Worm (Caenorhabditis elegans) whole organism, L4 larva: Measurements from ENCODE around the gene hdl-1.

Source experiments
- D1046.2 ChIP-seq: fragments of 200-800 bp; sonication (Bioruptor generic); IDR thresholded peaks from 2 replicates; pipeline ENCODE4 v1.3.6; 2022; ENCODE audit warnings: missing genetic modification characterization, missing compliant biosample characterization
- F49E8.2 ChIP-seq: sonication (generic microtip); optimal IDR thresholded peaks from 2 replicates; lab custom pipeline; 2016; ENCODE audit warnings: missing compliant biosample characterization, mild to moderate bottlenecking, missing genetic modification characterization, borderline replicate concordance
- T20F7.1 ChIP-seq: fragments of 200-800 bp; sonication (Bioruptor generic); optimal IDR thresholded peaks from 2 replicates; lab custom pipeline; 2018; ENCODE audit warnings: mild to moderate bottlenecking, missing genetic modification characterization, missing compliant biosample characterization
- Y5F2A.4 ChIP-seq: fragments of 200-800 bp; sonication (Bioruptor generic); optimal IDR thresholded peaks from 2 replicates; lab custom pipeline; 2018; ENCODE audit warnings: mild to moderate bottlenecking, missing genetic modification characterization, missing compliant biosample characterization
- Y75B8A.6 ChIP-seq: fragments of 200-800 bp; sonication (Bioruptor generic); IDR thresholded peaks from 2 replicates; pipeline ENCODE4 v1.3.6; 2022; ENCODE audit warnings: missing genetic modification reagents, missing genetic modification characterization, missing compliant biosample characterization
- ZK337.2 ChIP-seq: fragments of 200-800 bp; sonication (Bioruptor generic); IDR thresholded peaks from 2 replicates; pipeline ENCODE4 v1.3.6; 2022; ENCODE audit warnings: missing genetic modification reagents, missing genetic modification characterization, missing compliant biosample characterization
- aha-1 ChIP-seq: fragments of 150-350 bp; peaks from one replicate; lab custom pipeline; 2014; ENCODE audit warnings: missing biosample characterization, missing genetic modification characterization
- aly-2 ChIP-seq: sonication (generic microtip); optimal IDR thresholded peaks from 2 replicates; lab custom pipeline; 2018; ENCODE audit warnings: missing biosample characterization, missing genetic modification characterization
- arid-1 ChIP-seq: fragments of 200-800 bp; sonication (Bioruptor generic); conservative IDR thresholded peaks from 2 replicates; pipeline ENCODE4 v1.3.6; 2022; ENCODE audit warnings: missing genetic modification reagents, missing genetic modification characterization, missing compliant biosample characterization
- ceh-44 ChIP-seq: fragments of 200-800 bp; sonication (Bioruptor generic); IDR thresholded peaks from 2 replicates; pipeline ENCODE4 v1.3.6; 2022; ENCODE audit warnings: missing genetic modification reagents, missing genetic modification characterization, missing compliant biosample characterization
- ctbp-1 ChIP-seq: fragments of 200-800 bp; sonication (Bioruptor generic); IDR thresholded peaks from 2 replicates; pipeline ENCODE4 v1.3.6; 2022; ENCODE audit warnings: missing genetic modification reagents, missing genetic modification characterization, missing compliant biosample characterization
- daf-16 ChIP-seq, 3 experiments: sonication (generic microtip); optimal IDR thresholded peaks; 2 replicates each; lab custom pipeline; 2016 to 2017; ENCODE audit warnings: missing genetic modification characterization in 3 of 3, missing genetic modification reagents in 3 of 3, mild to moderate bottlenecking in 2 of 3, missing compliant biosample characterization in 2 of 3, missing biosample characterization in 1 of 3, moderate library complexity in 1 of 3
- daf-8 ChIP-seq: fragments of 200-800 bp; sonication (Bioruptor generic); IDR thresholded peaks from 2 replicates; pipeline ENCODE4 v1.3.6; 2022; ENCODE audit warnings: missing genetic modification characterization, missing compliant biosample characterization
- dmd-6 ChIP-seq: fragments of 200-800 bp; sonication (Bioruptor generic); IDR thresholded peaks from 2 replicates; pipeline ENCODE4 v1.3.6; 2022; ENCODE audit warnings: missing genetic modification reagents, missing genetic modification characterization, missing compliant biosample characterization
- dve-1 ChIP-seq: sonication (generic microtip); optimal IDR thresholded peaks from 2 replicates; lab custom pipeline; 2017; ENCODE audit warnings: antibody characterized with exemption, mild to moderate bottlenecking, missing genetic modification characterization, missing compliant biosample characterization; ENCODE audit not compliant: insufficient read depth
- fkh-10 ChIP-seq: fragments of 150-350 bp; optimal IDR thresholded peaks from 2 replicates; lab custom pipeline; 2014; ENCODE audit warnings: missing biosample characterization, missing genetic modification reagents, missing genetic modification characterization
- hlh-11 ChIP-seq: fragments of 200-800 bp; sonication (Bioruptor generic); optimal IDR thresholded peaks from 2 replicates; lab custom pipeline; 2018; ENCODE audit warnings: mild to moderate bottlenecking, missing genetic modification characterization, missing compliant biosample characterization
- hlh-30 ChIP-seq: sonication (generic microtip); optimal IDR thresholded peaks from 2 replicates; lab custom pipeline; 2017; ENCODE audit warnings: antibody characterized with exemption, mild to moderate bottlenecking, missing genetic modification characterization, missing compliant biosample characterization; ENCODE audit not compliant: insufficient read depth
- hmg-1.1 ChIP-seq: fragments of 200-800 bp; sonication (Bioruptor generic); IDR thresholded peaks from 2 replicates; pipeline ENCODE4 v1.3.6; 2022; ENCODE audit warnings: missing genetic modification reagents, missing genetic modification characterization, missing compliant biosample characterization
- lin-13 ChIP-seq: fragments of 150-350 bp; optimal IDR thresholded peaks from 2 replicates; lab custom pipeline; 2014; ENCODE audit warnings: missing biosample characterization, missing genetic modification reagents, missing genetic modification characterization
- lin-29 ChIP-seq: fragments of 200-800 bp; sonication (Bioruptor generic); IDR thresholded peaks from 2 replicates; pipeline ENCODE4 v1.3.6; 2022; ENCODE audit warnings: missing genetic modification reagents, missing genetic modification characterization, missing compliant biosample characterization
- lin-39 ChIP-seq: fragments of 150-350 bp; optimal IDR thresholded peaks from 2 replicates; lab custom pipeline; 2014; ENCODE audit warnings: missing biosample characterization, missing genetic modification reagents, missing genetic modification characterization
- lir-3 ChIP-seq: sonication (generic microtip); optimal IDR thresholded peaks from 2 replicates; lab custom pipeline; 2016; ENCODE audit warnings: mild to moderate bottlenecking, missing genetic modification characterization, missing compliant biosample characterization
- lsy-2 ChIP-seq, 2 experiments: fragments of 150-350 bp in 1 of 2; sonication (generic microtip) in 1 of 2; optimal IDR thresholded peaks; 2 replicates each; lab custom pipeline; 2014 to 2017; ENCODE audit warnings: missing biosample characterization in 2 of 2, missing genetic modification characterization in 2 of 2
- madf-5 ChIP-seq, 2 experiments: fragments of 200-800 bp; sonication (Bioruptor generic); IDR thresholded peaks; 2 replicates each; pipeline ENCODE4 v1.3.6; 2022; ENCODE audit warnings: missing compliant biosample characterization in 2 of 2, missing genetic modification characterization in 2 of 2
- madf-9 ChIP-seq: fragments of 200-800 bp; sonication (Bioruptor generic); conservative IDR thresholded peaks from 2 replicates; pipeline ENCODE4 v1.3.6; 2022; ENCODE audit warnings: missing genetic modification reagents, missing genetic modification characterization, missing compliant biosample characterization
- mdt-29 ChIP-seq: fragments of 200-800 bp; sonication (Bioruptor generic); IDR thresholded peaks from 2 replicates; pipeline ENCODE4 v1.3.6; 2022; ENCODE audit warnings: missing genetic modification reagents, missing genetic modification characterization, missing compliant biosample characterization
- mep-1 ChIP-seq: fragments of 150-350 bp; sonication (generic microtip); optimal IDR thresholded peaks from 3 replicates; lab custom pipeline; 2014; ENCODE audit warnings: missing biosample characterization, missing genetic modification characterization
- mes-2 ChIP-seq: sonication (generic microtip); optimal IDR thresholded peaks from 2 replicates; lab custom pipeline; 2016; ENCODE audit warnings: missing genotype, mild to moderate bottlenecking, missing genetic modification characterization, missing compliant biosample characterization; ENCODE audit not compliant: poor library complexity, severe bottlenecking
- nhr-10 ChIP-seq: fragments of 150-350 bp; optimal IDR thresholded peaks from 2 replicates; lab custom pipeline; 2014; ENCODE audit warnings: missing biosample characterization, missing genetic modification characterization
- nhr-102 ChIP-seq: sonication (generic microtip); optimal IDR thresholded peaks from 2 replicates; lab custom pipeline; 2016; ENCODE audit warnings: mild to moderate bottlenecking, missing genetic modification characterization, moderate library complexity, missing compliant biosample characterization
- nhr-25 ChIP-seq: sonication (generic microtip); optimal IDR thresholded peaks from 2 replicates; lab custom pipeline; 2017; ENCODE audit warnings: missing genetic modification characterization, mild to moderate bottlenecking, missing compliant biosample characterization, antibody characterized with exemption, moderate library complexity, borderline replicate concordance; ENCODE audit not compliant: insufficient read depth
- nhr-28 ChIP-seq: fragments of 150-350 bp; optimal IDR thresholded peaks from 2 replicates; lab custom pipeline; 2014; ENCODE audit warnings: missing biosample characterization, missing genetic modification characterization
- nhr-77 ChIP-seq: fragments of 150-350 bp; optimal IDR thresholded peaks from 2 replicates; lab custom pipeline; 2014; ENCODE audit warnings: missing biosample characterization, missing genetic modification characterization
- pha-4 ChIP-seq, 2 experiments: fragments of 150-350 bp in 1 of 2; fragments of 200-800 bp in 1 of 2; sonication (Bioruptor generic) in 1 of 2; IDR thresholded peaks in 1 of 2; optimal IDR thresholded peaks in 1 of 2; 2 replicates each; pipeline versions ENCODE4 v1.3.6 to Lab custom; 2014 to 2022; ENCODE audit warnings: missing genetic modification characterization in 2 of 2, missing genetic modification reagents in 2 of 2, missing biosample characterization in 1 of 2, missing compliant biosample characterization in 1 of 2
- php-3 ChIP-seq: fragments of 200-800 bp; sonication (Bioruptor generic); IDR thresholded peaks from 2 replicates; pipeline ENCODE4 v1.3.6; 2022; ENCODE audit warnings: missing genetic modification reagents, missing genetic modification characterization, missing compliant biosample characterization
- sdz-12 ChIP-seq: fragments of 200-800 bp; sonication (Bioruptor generic); optimal IDR thresholded peaks from 2 replicates; lab custom pipeline; 2018; ENCODE audit warnings: mild to moderate bottlenecking, missing genetic modification characterization, missing compliant biosample characterization
- snpc-1.2 ChIP-seq: fragments of 200-800 bp; sonication (Bioruptor generic); IDR thresholded peaks from 2 replicates; pipeline ENCODE4 v1.3.6; 2022; ENCODE audit warnings: missing genetic modification reagents, missing genetic modification characterization, missing compliant biosample characterization
- tra-1 ChIP-seq: fragments of 200-800 bp; sonication (Bioruptor generic); IDR thresholded peaks from 2 replicates; pipeline ENCODE4 v1.3.6; 2022; ENCODE audit warnings: missing genetic modification reagents, missing genetic modification characterization, missing compliant biosample characterization
- unc-130 ChIP-seq: sonication (generic microtip); optimal IDR thresholded peaks from 2 replicates; lab custom pipeline; 2016; ENCODE audit warnings: missing genetic modification reagents, missing genetic modification characterization, missing compliant biosample characterization
- unc-39 ChIP-seq: sonication (generic microtip); optimal IDR thresholded peaks from 2 replicates; lab custom pipeline; 2017; ENCODE audit warnings: missing biosample characterization, missing genetic modification characterization
- zfp-2 ChIP-seq: sonication (generic microtip); optimal IDR thresholded peaks from 2 replicates; lab custom pipeline; 2016; ENCODE audit warnings: mild to moderate bottlenecking, missing genetic modification characterization, missing compliant biosample characterization
- zfp-3 ChIP-seq: fragments of 200-800 bp; sonication (Bioruptor generic); conservative IDR thresholded peaks from 2 replicates; pipeline ENCODE4 v1.3.6; 2022; ENCODE audit warnings: missing genetic modification reagents, missing genetic modification characterization, missing compliant biosample characterization
- ztf-11 ChIP-seq: fragments of 150-350 bp; optimal IDR thresholded peaks from 2 replicates; lab custom pipeline; 2014; ENCODE audit warnings: missing biosample characterization, missing genetic modification characterization

Gene hdl-1

ce11 chrIV:11914260-11914836 is 35.3 kb downstream of the hdl-1 start:
- peak; percentile 9 for TF ChIP-seq mes-2 (tag; lab: Kevin White, UChicago)
- TF ChIP-seq nhr-25 = no peak
- TF ChIP-seq tra-1 (GFP tag; lab: Robert Waterston, UW) = 0 out of 2 replicates have a peak, but pooled peaks have one; percentile 38
- TF ChIP-seq zfp-3 (GFP tag; lab: Robert Waterston, UW) = peak; percentile 85
- no peak for TF ChIP-seq hlh-11
- peak; percentile 76 for TF ChIP-seq aha-1 (tag; lab: Kevin White, UChicago)
- TF ChIP-seq madf-9 (GFP tag; lab: Robert Waterston, UW) = no peak
- TF ChIP-seq hmg-1.1 (GFP tag; lab: Robert Waterston, UW) = no peak
- TF ChIP-seq, all 104 proteins: peak for 4

ce11 chrIV:11913295-11913940 is 36.2 kb downstream of the hdl-1 start:
- TF ChIP-seq lsy-2 (tag; optimal IDR thresholded peaks at IDR 0.05; lab: Kevin White, UChicago) (peak in 1 of 2 experiments; percentile 27), daf-8 (GFP tag; lab: Robert Waterston, UW) (no peak), nhr-28 (tag; lab: Kevin White, UChicago) (no peak), dve-1 (peak; percentile 38), nhr-77 (tag; lab: Kevin White, UChicago) (peak; percentile 71), unc-39 (tag; lab: Kevin White, UChicago) (no peak), T20F7.1 (GFP tag; lab: Kevin White, UChicago) (peak; percentile 34), aly-2 (tag; lab: Kevin White, UChicago) (no peak), nhr-10 (tag; lab: Kevin White, UChicago) (peak; percentile 20), aha-1 (tag; lab: Kevin White, UChicago) (no peak), lin-13 (peak; percentile 41), lir-3 (tag; lab: Kevin White, UChicago) (no peak), hlh-11 (peak; percentile 29), mdt-29 (GFP tag; lab: Robert Waterston, UW) (peak; percentile 73; the same call in 1 of the 2 replicates), ceh-44 (GFP tag; lab: Robert Waterston, UW) (no peak), D1046.2 (no peak), dmd-6 (GFP tag; lab: Robert Waterston, UW) (peak; percentile 48), Y5F2A.4 (GFP tag; lab: Kevin White, UChicago) (no peak), Y75B8A.6 (GFP tag; lab: Robert Waterston, UW) (peak; percentile 86; the same call in 1 of the 2 replicates), fkh-10 (GFP tag; lab: Kevin White, UChicago) (no peak), F49E8.2 (tag; lab: Kevin White, UChicago) (no peak), php-3 (peak; percentile 53), madf-5 (GFP tag; IDR thresholded peaks at IDR 0.05; lab: Robert Waterston, UW) (0 out of 4 replicates have a peak, but pooled peaks of 1 of the 2 experiments have one; percentile 19), daf-16 (GFP tag; optimal IDR thresholded peaks at IDR 0.05; lab: Kevin White, UChicago) (no peak), daf-16 (tag; optimal IDR thresholded peaks at IDR 0.05; lab: Kevin White, UChicago) (peak; percentile 42), zfp-2 (tag; lab: Kevin White, UChicago) (no peak), ctbp-1 (GFP tag; lab: Robert Waterston, UW) (no peak), unc-130 (GFP tag; lab: Kevin White, UChicago) (no peak), sdz-12 (GFP tag; lab: Kevin White, UChicago) (no peak), hlh-30 (tag; lab: Kevin White, UChicago) (no peak), lin-39 (tag; lab: Kevin White, UChicago) (no peak), mep-1 (tag; lab: Kevin White, UChicago) (peak; percentile 42), ztf-11 (tag; lab: Kevin White, UChicago) (no peak), nhr-25 (no peak), zfp-3 (GFP tag; lab: Robert Waterston, UW) (peak; percentile 99), nhr-102 (tag; lab: Kevin White, UChicago) (peak; percentile 12), lin-29 (no peak), ZK337.2 (no peak), arid-1 (0 out of 2 replicates have a peak, but pooled peaks have one; percentile 25), pha-4 (GFP tag; IDR thresholded peaks at IDR 0.05; lab: Robert Waterston, UW) (0 out of 2 replicates have a peak, but pooled peaks have one; percentile 68), pha-4 (tag; optimal IDR thresholded peaks at IDR 0.05; lab: Kevin White, UChicago) (no peak), snpc-1.2 (GFP tag; lab: Robert Waterston, UW) (0 out of 2 replicates have a peak, but pooled peaks have one; percentile 17)
